Fruit fly (Drosophila melanogaster): Measurements from ENCODE around the gene Ravus.

The Ravus gene

DNA sequence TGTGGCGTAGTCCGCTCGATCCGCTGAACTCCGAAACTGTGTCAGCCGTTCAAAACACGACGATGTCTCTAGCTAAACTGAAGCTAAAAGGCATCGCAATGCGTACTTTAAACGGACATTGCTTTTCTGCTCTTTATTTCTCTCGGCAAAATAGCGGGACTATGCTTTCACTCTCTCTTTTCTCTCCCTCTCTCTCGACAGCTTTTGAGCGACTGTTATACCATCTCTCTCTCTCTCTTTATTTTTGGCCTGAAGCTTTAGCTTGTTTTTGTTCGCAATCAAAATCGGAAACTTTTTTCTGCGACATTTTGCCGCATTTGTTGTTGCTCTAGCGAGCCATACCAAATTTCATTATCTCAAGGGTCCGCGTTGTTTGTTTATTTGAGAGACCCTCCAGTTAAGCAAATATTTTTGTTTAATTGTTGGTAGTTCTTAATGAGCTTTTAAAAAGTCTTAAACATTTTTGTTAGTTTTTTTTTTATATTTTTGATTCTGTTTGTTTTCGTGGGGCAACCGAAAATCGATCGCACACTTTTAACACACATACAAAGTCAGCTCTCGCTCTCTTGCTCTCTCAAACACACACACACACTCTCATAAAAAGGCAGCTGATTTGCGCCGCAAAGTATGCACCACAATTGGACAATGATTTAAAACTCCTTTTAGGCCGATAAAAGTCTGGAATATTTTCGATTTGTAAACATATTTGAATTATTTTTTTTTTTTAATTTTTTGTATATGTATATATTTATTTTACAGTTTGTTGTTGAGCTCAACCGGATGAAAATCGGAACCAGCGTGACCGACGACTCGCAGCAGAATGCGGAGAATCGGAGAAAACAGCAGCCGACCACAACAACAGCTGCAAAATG, 4.9 kb downstream of the Ravus start, which contains the start of gene Ace (continued):
- TF ChIP-seq Doc2 (GFP tag; IDR thresholded peaks at IDR 0.05) (no peak), CG18262 (tag; optimal IDR thresholded peaks at IDR 0.05) (no peak), Mrtf (GFP tag; IDR thresholded peaks at IDR 0.05) (no peak), Atf3 (GFP tag; optimal IDR thresholded peaks at IDR 0.05) (no peak), Xbp1 (GFP tag; optimal IDR thresholded peaks at IDR 0.05) (no peak), CG17802 (tag; optimal IDR thresholded peaks at IDR 0.05) (no peak), slou (GFP tag; optimal IDR thresholded peaks at IDR 0.05) (no peak), CG10462 (GFP tag; optimal IDR thresholded peaks at IDR 0.05) (no peak), Med (GFP tag) (peak; percentile 26), CG15514 (GFP tag; optimal IDR thresholded peaks at IDR 0.05) (no peak), CG13123 (GFP tag; optimal IDR thresholded peaks at IDR 0.05) (no peak), mam (GFP tag; optimal IDR thresholded peaks at IDR 0.05) (no peak), CG4424 (GFP tag; optimal IDR thresholded peaks at IDR 0.05) (no peak), Hsf (GFP tag; optimal IDR thresholded peaks at IDR 0.05) (no peak), CG34376 (GFP tag; optimal IDR thresholded peaks at IDR 0.05) (no peak), Deaf1 (tag; optimal IDR thresholded peaks at IDR 0.05) (no peak), Asciz (GFP tag; optimal IDR thresholded peaks at IDR 0.05) (peak; percentile 36), NK7.1 (GFP tag; optimal IDR thresholded peaks at IDR 0.05) (no peak), CG7357 (GFP tag; IDR thresholded peaks at IDR 0.05) (no peak), CG10209 (GFP tag; optimal IDR thresholded peaks at IDR 0.05) (no peak), CG1529 (GFP tag; optimal IDR thresholded peaks at IDR 0.05) (no peak), CG9817 (tag; optimal IDR thresholded peaks at IDR 0.05) (no peak), Six4 (GFP tag; optimal IDR thresholded peaks at IDR 0.05) (no peak), ham (GFP tag; IDR thresholded peaks at IDR 0.05) (no peak), pnt (GFP tag; optimal IDR thresholded peaks at IDR 0.05) (no peak), cg (GFP tag; optimal IDR thresholded peaks at IDR 0.05) (peak; percentile 58), cato (GFP tag; optimal IDR thresholded peaks at IDR 0.05; ENCODE audit: borderline replicate concordance) (no peak), chif (GFP tag; optimal IDR thresholded peaks at IDR 0.05) (no peak), MESR4 (GFP tag; optimal IDR thresholded peaks at IDR 0.05) (no peak), Hr39 (optimal IDR thresholded peaks at IDR 0.05) (no peak), CG6813 (GFP tag; optimal IDR thresholded peaks at IDR 0.05) (peak; percentile 2), Dll (GFP tag; IDR thresholded peaks at IDR 0.05; ENCODE audit: partially characterized antibody) (0 out of 4 replicates have a peak, but pooled peaks have one; percentile 22), PHDP (tag; optimal IDR thresholded peaks at IDR 0.05) (peak; percentile 19), tgo (GFP tag; IDR thresholded peaks at IDR 0.05) (no peak), gfzf (GFP tag; optimal IDR thresholded peaks at IDR 0.05) (no peak), CG17385 (GFP tag; optimal IDR thresholded peaks at IDR 0.05) (no peak), CG18599 (GFP tag; optimal IDR thresholded peaks at IDR 0.05) (peak; percentile 11), CG6254 (GFP tag; optimal IDR thresholded peaks at IDR 0.05) (no peak), CG5245 (GFP tag; optimal IDR thresholded peaks at IDR 0.05) (no peak), sr (GFP tag; IDR thresholded peaks at IDR 0.05) (no peak), hb (GFP tag; IDR thresholded peaks at IDR 0.05; ENCODE audit: partially characterized antibody) (no peak), slbo (GFP tag; IDR thresholded peaks at IDR 0.05) (no peak), pzg (GFP tag; optimal IDR thresholded peaks at IDR 0.05) (no peak), zen2 (GFP tag; IDR thresholded peaks at IDR 0.05; ENCODE audit: partially characterized antibody) (no peak), HmgZ (tag; optimal IDR thresholded peaks at IDR 0.05) (no peak), Dbx (GFP tag; IDR thresholded peaks at IDR 0.05) (no peak), crp (GFP tag; optimal IDR thresholded peaks at IDR 0.05) (peak in 1 of 2 experiments; percentile 40), gem (tag; optimal IDR thresholded peaks at IDR 0.05) (no peak), Mad (GFP tag; optimal IDR thresholded peaks at IDR 0.05) (no peak)
